Worm (Caenorhabditis elegans) whole organism, young adult: Measurements from ENCODE around the gene max-2.

ENCODE experiments used
- F52B5.7 ChIP-seq: sonication (generic microtip); optimal IDR thresholded peaks from 2 replicates; lab custom pipeline; 2016; ENCODE audit warnings: mild to moderate bottlenecking, missing genetic modification characterization, missing compliant biosample characterization
- Y67H2A.10 ChIP-seq: fragments of 200-800 bp; sonication (Bioruptor generic); conservative IDR thresholded peaks from 2 replicates; pipeline ENCODE4 v1.3.6; 2022; ENCODE audit warnings: missing genetic modification reagents, missing genetic modification characterization, missing compliant biosample characterization
- ama-1 ChIP-seq, 3 experiments: fragments of 150-350 bp in 1 of 3; sonication (generic microtip) in 2 of 3; optimal IDR thresholded peaks; 2 replicates each; lab custom pipeline; 2014 to 2018; ENCODE audit warnings: missing biosample characterization in 2 of 3, missing genetic modification characterization in 2 of 3, missing genetic modification reagents in 2 of 3
- aptf-2 ChIP-seq: fragments of 200-800 bp; sonication (Bioruptor generic); conservative IDR thresholded peaks from 2 replicates; pipeline ENCODE4 v1.3.6; 2022; ENCODE audit warnings: missing genetic modification reagents, missing genetic modification characterization, missing compliant biosample characterization
- aptf-3 ChIP-seq: fragments of 200-800 bp; sonication (Bioruptor generic); IDR thresholded peaks from 2 replicates; pipeline ENCODE4 v1.3.6; 2022; ENCODE audit warnings: missing genetic modification characterization, missing compliant biosample characterization
- athp-1 ChIP-seq: sonication (generic microtip); optimal IDR thresholded peaks from 2 replicates; lab custom pipeline; 2017; ENCODE audit warnings: mild to moderate bottlenecking, missing genetic modification characterization, missing compliant biosample characterization
- dpl-1 ChIP-seq: fragments of 150-350 bp; optimal IDR thresholded peaks from 2 replicates; lab custom pipeline; 2014; ENCODE audit warnings: missing biosample characterization, missing genetic modification reagents, missing genetic modification characterization
- ets-4 ChIP-seq: fragments of 200-800 bp; sonication (Bioruptor generic); optimal IDR thresholded peaks from 2 replicates; lab custom pipeline; 2018; ENCODE audit warnings: mild to moderate bottlenecking, missing genetic modification characterization, missing compliant biosample characterization
- let-526 ChIP-seq: fragments of 200-800 bp; sonication (Bioruptor generic); IDR thresholded peaks from 2 replicates; pipeline ENCODE4 v1.3.6; 2022; ENCODE audit warnings: missing genetic modification reagents, missing genetic modification characterization, missing compliant biosample characterization
- lin-35 ChIP-seq, 3 experiments: fragments of 150-350 bp in 2 of 3; sonication (generic microtip) in 1 of 3; optimal IDR thresholded peaks; 2 replicates each; lab custom pipeline; 2014 to 2018; ENCODE audit warnings: missing biosample characterization in 3 of 3, missing genetic modification characterization in 3 of 3, missing genetic modification reagents in 3 of 3
- nhr-120 ChIP-seq: fragments of 200-800 bp; sonication (Bioruptor generic); IDR thresholded peaks from 2 replicates; pipeline ENCODE4 v1.3.6; 2022; ENCODE audit warnings: missing genetic modification characterization, missing compliant biosample characterization
- pha-4 ChIP-seq: fragments of 150-350 bp; sonication (generic microtip); optimal IDR thresholded peaks from 2 replicates; lab custom pipeline; 2014; ENCODE audit warnings: missing biosample characterization, missing genetic modification reagents, missing genetic modification characterization
- somi-1 ChIP-seq: fragments of 200-800 bp; sonication (Bioruptor generic); optimal IDR thresholded peaks from 2 replicates; lab custom pipeline; 2018; ENCODE audit warnings: mild to moderate bottlenecking, missing genetic modification characterization, missing compliant biosample characterization
- unc-130 ChIP-seq: sonication (generic microtip); optimal IDR thresholded peaks from 2 replicates; lab custom pipeline; 2016; ENCODE audit warnings: missing genetic modification reagents, missing genetic modification characterization, missing compliant biosample characterization

ce11 chrII:13056580-13056979 lies 30.9 kb upstream of the max-2 start, which contains the start of gene zyx-1:
- TF ChIP-seq dpl-1 (GFP tag; lab: Kevin White, UChicago) (no peak), unc-130 (GFP tag; lab: Kevin White, UChicago) (no peak), aptf-3 (no peak), somi-1 (no peak), ets-4 (GFP tag; lab: Kevin White, UChicago) (no peak), pha-4 (tag; lab: Kevin White, UChicago) (no peak), Y67H2A.10 (no peak), F52B5.7 (tag; lab: Kevin White, UChicago) (no peak), aptf-2 (GFP tag; lab: Robert Waterston, UW) (no peak), lin-35 (GFP tag; optimal IDR thresholded peaks at IDR 0.05; lab: Kevin White, UChicago) (no peak), ama-1 (optimal IDR thresholded peaks at IDR 0.05; lab: Kevin White, UChicago) (no peak), ama-1 (GFP tag; optimal IDR thresholded peaks at IDR 0.05; lab: Kevin White, UChicago) (no peak), athp-1 (no peak), let-526 (GFP tag; lab: Robert Waterston, UW) (no peak), nhr-120 (no peak)
